Worm (Caenorhabditis elegans): ENCODE measurements around the gene gst-40.

Gene gst-40

DNA sequence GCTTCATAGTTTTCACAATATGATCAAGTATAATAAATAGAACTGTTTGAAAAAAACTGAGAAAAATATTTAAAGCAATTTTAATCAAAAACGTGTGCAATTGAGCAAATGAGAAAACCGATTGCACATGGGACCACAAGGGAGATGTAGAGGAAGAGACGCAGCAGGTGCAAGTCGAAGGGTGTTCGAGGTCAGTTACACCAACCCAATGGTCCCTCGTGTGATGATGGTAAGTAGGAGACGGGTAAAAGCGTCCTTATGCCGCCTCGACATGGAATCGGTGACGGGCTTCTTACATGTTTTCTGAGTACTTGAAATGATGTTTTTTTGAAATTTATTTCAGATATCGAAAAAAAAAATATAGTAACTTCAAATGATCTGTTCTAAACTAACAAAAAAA lies 32.2 kb upstream of the gst-40 start, which contains the start of gene Y55F3C.9:
TSS of gene Y55F3C.9 (minus strand) at position 101 of the 400 bp plus-strand sequence.
- TF ChIP-seq let-607 (tag; optimal IDR thresholded peaks at IDR 0.05) (no peak), egrh-3 (GFP tag; IDR thresholded peaks at IDR 0.05) (no peak)

DNA sequence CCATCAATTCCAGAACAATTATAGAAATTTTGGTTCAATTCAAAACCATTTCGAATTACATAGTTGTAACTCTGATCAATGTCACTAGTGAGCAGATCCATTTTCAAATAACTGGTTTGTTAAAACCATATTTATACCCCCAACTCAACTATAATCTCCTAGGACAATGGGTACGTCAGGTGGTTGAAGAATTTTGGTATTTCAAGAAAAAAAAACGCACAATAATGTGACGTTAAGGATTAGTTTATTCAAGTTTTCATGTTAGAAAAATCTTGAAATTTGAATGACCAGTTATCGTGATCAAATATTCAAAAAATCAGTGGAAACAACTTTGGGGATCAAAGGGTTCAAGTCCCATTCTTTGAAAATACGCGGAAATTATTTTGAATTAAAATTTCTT lies 29.4 kb upstream of the gst-40 start, which contains the start of gene srt-24:
TSS of gene srt-24 (minus strand) at position 101 of the 400 bp plus-strand sequence.
- TF ChIP-seq nhr-90 (tag; optimal IDR thresholded peaks at IDR 0.05) (no peak), mxl-1 (tag; optimal IDR thresholded peaks at IDR 0.05) (no peak), let-607 (tag; optimal IDR thresholded peaks at IDR 0.05) (no peak), cebp-2 (GFP tag; IDR thresholded peaks at IDR 0.05) (no peak), ztf-18 (tag; optimal IDR thresholded peaks at IDR 0.05) (no peak), efl-1 (GFP tag; optimal IDR thresholded peaks at IDR 0.05) (no peak), nfya-2 (GFP tag; IDR thresholded peaks at IDR 0.05) (no peak), ceh-79 (tag; optimal IDR thresholded peaks at IDR 0.05) (no peak), hsf-1 (GFP tag; IDR thresholded peaks at IDR 0.05) (no peak), dpl-1 (GFP tag; optimal IDR thresholded peaks at IDR 0.05) (no peak)

DNA sequence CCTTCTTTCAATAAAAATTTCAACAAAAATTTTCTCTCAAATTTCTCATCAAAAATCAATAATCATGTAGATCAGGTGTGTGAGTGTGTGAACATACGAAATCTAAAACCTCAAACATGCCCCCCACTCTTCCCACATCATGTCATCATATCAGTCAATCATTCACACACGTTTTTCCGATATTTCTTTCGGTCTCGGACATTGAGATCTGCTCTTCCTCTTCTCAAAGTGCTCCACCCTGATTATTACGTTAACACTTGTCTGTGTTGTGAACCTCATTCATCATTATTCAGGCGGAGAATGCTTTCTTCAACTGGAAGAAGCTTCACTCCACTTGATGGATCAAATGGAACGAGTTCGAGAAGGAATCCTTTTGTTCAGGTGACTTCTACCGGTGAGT lies 23.9 kb upstream of the gst-40 start, which contains the start of gene kvs-5:
TSS of gene kvs-5 (plus strand) at position 301 of the 400 bp plus-strand sequence.
- TF ChIP-seq madf-6 (GFP tag; IDR thresholded peaks at IDR 0.05) = no peak
- TF ChIP-seq F52B5.7 (tag; optimal IDR thresholded peaks at IDR 0.05) = no peak

DNA sequence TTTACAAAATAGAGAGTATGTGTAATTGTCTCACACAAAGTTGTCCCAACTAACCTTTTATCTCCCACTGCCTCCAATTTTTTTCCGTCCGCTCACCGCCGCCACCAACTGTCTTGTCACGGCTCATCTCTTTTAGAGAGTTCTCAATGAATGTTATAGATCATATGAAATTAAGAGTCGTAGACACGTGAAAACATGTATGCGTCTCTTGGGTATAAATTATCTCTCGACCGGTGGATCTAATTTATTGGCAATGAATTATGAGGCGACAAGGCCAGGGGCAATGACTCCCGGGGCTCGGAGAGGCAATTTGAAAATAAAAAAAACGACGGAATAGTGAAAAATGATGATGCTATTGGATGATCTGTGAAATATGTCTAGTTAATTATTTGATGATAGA lies 19.6 kb upstream of the gst-40 start:
- no peak for TF ChIP-seq hsf-1 (GFP tag; IDR thresholded peaks at IDR 0.05)

DNA sequence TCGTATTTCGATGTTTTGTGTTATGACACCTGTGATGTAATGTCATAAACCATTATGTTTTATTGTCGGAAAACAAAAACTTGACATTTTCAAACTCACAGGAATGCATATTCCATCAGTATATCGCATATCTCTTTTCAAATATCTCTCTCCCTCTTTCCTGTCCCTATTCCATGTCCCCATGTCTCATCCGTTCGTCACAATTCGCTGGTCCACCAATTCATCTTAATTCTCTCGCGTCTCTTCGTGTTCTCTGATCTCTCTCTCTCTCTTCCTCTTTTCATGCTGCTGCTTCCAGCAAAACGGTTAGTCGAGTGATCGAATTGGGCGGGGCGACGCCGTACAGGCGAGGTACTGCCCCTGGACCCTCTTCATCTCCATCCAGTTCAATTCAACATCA lies 18.5 kb upstream of the gst-40 start:
- TF ChIP-seq hsf-1 (GFP tag; IDR thresholded peaks at IDR 0.05) (no peak), pha-4 (tag; optimal IDR thresholded peaks at IDR 0.05) (no peak), lin-26 (GFP tag; IDR thresholded peaks at IDR 0.05) (no peak), xnd-1 (tag; optimal IDR thresholded peaks at IDR 0.05) (no peak), ztf-22 (GFP tag; optimal IDR thresholded peaks at IDR 0.05) (no peak)

DNA sequence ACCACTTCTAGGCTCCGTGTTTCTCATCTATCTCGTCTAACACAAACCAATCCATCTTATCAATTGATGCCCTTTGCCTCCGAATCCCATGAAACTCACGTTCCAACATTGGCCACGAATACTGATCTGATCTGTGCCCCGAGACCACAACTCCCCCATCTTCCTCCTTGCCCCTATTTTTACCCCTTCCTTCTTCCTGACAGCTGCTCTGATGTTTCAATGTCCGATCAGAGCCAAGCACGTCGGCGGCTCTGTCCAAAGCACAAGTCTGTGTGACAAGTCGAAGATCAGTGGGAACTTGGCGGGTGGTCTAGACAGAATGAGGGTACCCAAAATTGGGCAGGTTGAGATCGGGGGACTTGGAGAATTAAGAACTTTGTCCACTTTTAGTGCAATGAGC lies 14.0 kb upstream of the gst-40 start:
- no peak for TF ChIP-seq snpc-1.3 (tag; optimal IDR thresholded peaks at IDR 0.05; ENCODE audit: insufficient read depth)
- peak; percentile 44; the same call in 1 of the 2 replicates for TF ChIP-seq zfh-2 (GFP tag; conservative IDR thresholded peaks at IDR 0.05)
- TF ChIP-seq ceh-79 (tag; optimal IDR thresholded peaks at IDR 0.05) = no peak
- no peak for TF ChIP-seq cebp-2 (GFP tag; IDR thresholded peaks at IDR 0.05)
- no peak for TF ChIP-seq Y53F4B.3 (GFP tag; IDR thresholded peaks at IDR 0.05)

DNA sequence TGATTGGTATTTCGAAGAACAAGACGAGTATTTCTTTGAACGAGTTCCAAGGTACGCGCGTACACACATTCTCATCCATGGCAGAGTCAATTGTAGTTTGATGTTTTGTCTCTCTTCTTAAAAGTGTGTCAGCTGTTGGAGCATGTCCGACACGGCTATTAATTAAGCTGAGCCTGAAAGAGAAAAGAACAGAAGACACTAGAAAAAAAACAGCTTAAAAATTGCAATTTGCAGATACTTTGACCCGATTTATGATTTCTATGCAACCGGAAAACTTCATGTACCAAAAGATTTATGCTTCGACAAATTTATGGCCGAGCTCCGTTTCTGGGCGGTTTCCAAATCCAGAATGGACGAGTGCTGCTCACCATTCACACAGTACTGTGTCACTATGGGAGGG lies 10.7 kb upstream of the gst-40 start:
- TF ChIP-seq dox-1 (GFP tag; IDR thresholded peaks at IDR 0.05) (no peak), ZK185.1 (tag; optimal IDR thresholded peaks at IDR 0.05; ENCODE audit: poor library complexity, severe bottlenecking) (no peak), egl-44 (GFP tag; IDR thresholded peaks at IDR 0.05) (no peak), ceh-27 (GFP tag; optimal IDR thresholded peaks at IDR 0.05) (no peak), Y53F4B.3 (GFP tag; IDR thresholded peaks at IDR 0.05) (no peak), let-526 (GFP tag; IDR thresholded peaks at IDR 0.05) (no peak), rcor-1 (GFP tag; IDR thresholded peaks at IDR 0.05) (no peak), atf-7 (tag; optimal IDR thresholded peaks at IDR 0.05) (no peak), ceh-79 (tag; optimal IDR thresholded peaks at IDR 0.05) (no peak), ztf-22 (GFP tag; optimal IDR thresholded peaks at IDR 0.05) (no peak)
